Worm (Caenorhabditis elegans) whole organism, midembryonic: ENCODE data around the gene C52D10.3.

Source experiments
- T22C8.4 ChIP-seq: fragments of 200-800 bp; sonication (Bioruptor generic); IDR thresholded peaks from 2 replicates; pipeline ENCODE4 v1.3.6; 2022; ENCODE audit warnings: missing genetic modification characterization, missing compliant biosample characterization
- cog-1 ChIP-seq: sonication (generic microtip); optimal IDR thresholded peaks from 2 replicates; lab custom pipeline; 2016; ENCODE audit warnings: missing genetic modification characterization, missing compliant biosample characterization
- flt-1 ChIP-seq: fragments of 200-800 bp; sonication (Bioruptor generic); IDR thresholded peaks from 2 replicates; pipeline ENCODE4 v1.3.6; 2022; ENCODE audit warnings: missing genetic modification characterization, missing compliant biosample characterization
- klf-2 ChIP-seq: fragments of 200-800 bp; sonication (Bioruptor generic); conservative IDR thresholded peaks from 2 replicates; pipeline ENCODE4 v1.3.6; 2022; ENCODE audit warnings: missing genetic modification reagents, missing genetic modification characterization, missing compliant biosample characterization
- med-1 ChIP-seq: sonication (generic microtip); optimal IDR thresholded peaks from 2 replicates; lab custom pipeline; 2017; ENCODE audit warnings: missing genetic modification characterization, mild to moderate bottlenecking, missing compliant biosample characterization, antibody characterized with exemption, missing genetic modification reagents; ENCODE audit not compliant: insufficient read depth
- ref-1 ChIP-seq: fragments of 200-800 bp; sonication (Bioruptor generic); conservative IDR thresholded peaks from 2 replicates; pipeline ENCODE4 v1.3.6; 2022; ENCODE audit warnings: missing genetic modification reagents, missing genetic modification characterization, missing compliant biosample characterization
- tab-1 ChIP-seq: fragments of 200-800 bp; sonication (Bioruptor generic); IDR thresholded peaks from 2 replicates; pipeline ENCODE4 v1.3.6; 2022; ENCODE audit warnings: missing genetic modification characterization, missing compliant biosample characterization
- ztf-23 ChIP-seq: fragments of 200-800 bp; sonication (Bioruptor generic); IDR thresholded peaks from 2 replicates; pipeline ENCODE4 v1.3.6; 2022; ENCODE audit warnings: missing genetic modification reagents, missing genetic modification characterization, missing compliant biosample characterization
- ztf-29 ChIP-seq: fragments of 200-800 bp; sonication (Bioruptor generic); IDR thresholded peaks from 2 replicates; pipeline ENCODE4 v1.3.6; 2022; ENCODE audit warnings: missing genetic modification reagents, missing genetic modification characterization, missing compliant biosample characterization

C52D10.3 gene

ce11 chrIV:17232899-17233298, 56.6 kb downstream of the C52D10.3 start:
- TF ChIP-seq flt-1 (no peak), T22C8.4 (GFP tag; lab: Robert Waterston, UW) (no peak)

- TF ChIP-seq tab-1 (GFP tag; lab: Robert Waterston, UW) (no peak), ztf-29 (no peak), klf-2 (no peak), ztf-23 (GFP tag; lab: Robert Waterston, UW) (no peak), cog-1 (no peak), T22C8.4 (GFP tag; lab: Robert Waterston, UW) (no peak), flt-1 (no peak), ref-1 (GFP tag; lab: Robert Waterston, UW) (no peak), med-1 (GFP tag; lab: Kevin White, UChicago) (no peak)
These were observed 57.2 kb downstream of the C52D10.3 start for ce11 chrIV:17233494-17233893.

- TF ChIP-seq ztf-29 (no peak), flt-1 (no peak), ref-1 (GFP tag; lab: Robert Waterston, UW) (no peak), T22C8.4 (GFP tag; lab: Robert Waterston, UW) (no peak), tab-1 (GFP tag; lab: Robert Waterston, UW) (no peak), ztf-23 (GFP tag; lab: Robert Waterston, UW) (no peak), med-1 (GFP tag; lab: Kevin White, UChicago) (no peak), klf-2 (no peak), cog-1 (no peak)
These were observed 60.8 kb downstream of the C52D10.3 start for ce11 chrIV:17237029-17237428.

- no peak for TF ChIP-seq flt-1
- no peak for TF ChIP-seq cog-1
These were observed 62.7 kb downstream of the C52D10.3 start for ce11 chrIV:17238951-17239350.
